Fruit fly (Drosophila melanogaster) whole organism, embryonic: ENCODE data around the gene rdog.

Experiments
- B-H1 ChIP-seq: fragments of 200-800 bp; sonication (Bioruptor generic); IDR thresholded peaks from 3 replicates; pipeline ENCODE4 v1.3.6; 2022; ENCODE audit warnings: missing biosample characterization, missing genetic modification characterization
- BtbVII ChIP-seq: fragments of 200-800 bp; sonication (Bioruptor generic); optimal IDR thresholded peaks from 3 replicates; lab custom pipeline; 2017; ENCODE audit warnings: missing biosample characterization, mild to moderate bottlenecking, missing genetic modification characterization
- CG12219 ChIP-seq: fragments of 200-800 bp; sonication (Bioruptor generic); optimal IDR thresholded peaks from 3 replicates; lab custom pipeline; 2018; ENCODE audit warnings: missing biosample characterization, mild to moderate bottlenecking, missing genetic modification characterization
- CG13775 ChIP-seq: fragments of 200-800 bp; sonication (Bioruptor generic); optimal IDR thresholded peaks from 3 replicates; lab custom pipeline; 2017; ENCODE audit warnings: missing biosample characterization, mild to moderate bottlenecking, missing genetic modification characterization
- CG14441 ChIP-seq: fragments of 200-800 bp; sonication (Bioruptor generic); IDR thresholded peaks from 2 replicates; pipeline ENCODE4 v1.3.6; 2022; ENCODE audit warnings: missing biosample characterization, missing genetic modification characterization
- CG14965 ChIP-seq: fragments of 200-800 bp; sonication (Bioruptor generic); optimal IDR thresholded peaks from 2 replicates; lab custom pipeline; 2016; ENCODE audit warnings: missing biosample characterization, missing genetic modification characterization, borderline replicate concordance
- CG18764 ChIP-seq: fragments of 200-800 bp; sonication (Bioruptor generic); optimal IDR thresholded peaks from 3 replicates; lab custom pipeline; 2016; ENCODE audit warnings: missing biosample characterization, missing genetic modification characterization
- CG2116 ChIP-seq: fragments of 200-800 bp; sonication (Bioruptor generic); optimal IDR thresholded peaks from 3 replicates; lab custom pipeline; 2018; ENCODE audit warnings: missing biosample characterization, mild to moderate bottlenecking, missing genetic modification characterization
- CG32772 ChIP-seq: fragments of 200-800 bp; sonication (Bioruptor generic); IDR thresholded peaks from 2 replicates; pipeline ENCODE4 v1.3.6; 2022; ENCODE audit warnings: missing biosample characterization, missing genetic modification characterization
- CG34224 ChIP-seq: fragments of 200-800 bp; sonication (Bioruptor generic); IDR thresholded peaks from 3 replicates; pipeline ENCODE4 v1.3.6; 2022; ENCODE audit warnings: missing biosample characterization, missing genetic modification characterization; ENCODE audit not compliant: partially characterized antibody
- CG7786 ChIP-seq: fragments of 200-800 bp; sonication (Bioruptor generic); optimal IDR thresholded peaks from 2 replicates; lab custom pipeline; 2016; ENCODE audit warnings: missing biosample characterization, missing genetic modification characterization
- CG7987 ChIP-seq: fragments of 200-800 bp; sonication (Bioruptor generic); optimal IDR thresholded peaks from 2 replicates; lab custom pipeline; 2018; ENCODE audit warnings: missing biosample characterization, mild to moderate bottlenecking, missing genetic modification characterization, moderate library complexity
- CG9797 ChIP-seq: fragments of 200-800 bp; sonication (Bioruptor generic); optimal IDR thresholded peaks from 3 replicates; lab custom pipeline; 2018; ENCODE audit warnings: missing biosample characterization, mild to moderate bottlenecking, missing genetic modification characterization
- Chrac-16 ChIP-seq: fragments of 200-800 bp; sonication (Bioruptor generic); optimal IDR thresholded peaks from 3 replicates; lab custom pipeline; 2016; ENCODE audit warnings: missing biosample characterization, missing genetic modification characterization
- Dfd ChIP-seq, 2 experiments: fragments of >200 bp; optimal IDR thresholded peaks; 2 replicates each; lab custom pipeline; 2017; ENCODE audit warnings: missing biosample characterization in 2 of 2, missing genetic modification characterization in 2 of 2
- Dll ChIP-seq: fragments of 200-800 bp; sonication (Bioruptor generic); IDR thresholded peaks from 4 replicates; pipeline ENCODE4 v1.3.6; 2022; ENCODE audit warnings: missing biosample characterization, missing genetic modification characterization; ENCODE audit not compliant: partially characterized antibody
- Drgx ChIP-seq: fragments of 200-800 bp; sonication (Bioruptor generic); IDR thresholded peaks from 2 replicates; pipeline ENCODE4 v1.3.6; 2022; ENCODE audit warnings: missing biosample characterization, missing genetic modification characterization
- Ets65A ChIP-seq: fragments of 200-800 bp; sonication (Bioruptor generic); peaks from one replicate; lab custom pipeline; 2016; ENCODE audit warnings: missing biosample characterization, missing genetic modification characterization
- Ets97D ChIP-seq: fragments of 200-800 bp; sonication (Bioruptor generic); optimal IDR thresholded peaks from 3 replicates; lab custom pipeline; 2016; ENCODE audit warnings: missing biosample characterization, missing genetic modification characterization
- Nf-YC ChIP-seq: fragments of 200-800 bp; optimal IDR thresholded peaks from 3 replicates; lab custom pipeline; 2019; ENCODE audit warnings: missing biosample characterization, mild to moderate bottlenecking, missing genetic modification characterization, moderate library complexity
- NfI ChIP-seq: fragments of 200-800 bp; sonication (Bioruptor generic); optimal IDR thresholded peaks from 3 replicates; lab custom pipeline; 2018; ENCODE audit warnings: missing biosample characterization, mild to moderate bottlenecking, missing genetic modification characterization, moderate library complexity
- Vsx1 ChIP-seq: fragments of 200-800 bp; sonication (Bioruptor generic); optimal IDR thresholded peaks from 2 replicates; lab custom pipeline; 2017; ENCODE audit warnings: missing biosample characterization, mild to moderate bottlenecking, missing genetic modification characterization, missing genetic modification reagents
- Xbp1 ChIP-seq: fragments of 200-800 bp; sonication (Bioruptor generic); optimal IDR thresholded peaks from 3 replicates; lab custom pipeline; 2016; ENCODE audit warnings: missing biosample characterization, mild to moderate bottlenecking, missing genetic modification characterization
- az2 ChIP-seq: fragments of 200-800 bp; sonication (Bioruptor generic); optimal IDR thresholded peaks from 3 replicates; lab custom pipeline; 2016; ENCODE audit warnings: missing biosample characterization, missing genetic modification characterization
- crol ChIP-seq: fragments of 200-800 bp; sonication (Bioruptor generic); IDR thresholded peaks from 2 replicates; pipeline ENCODE4 v1.3.6; 2022; ENCODE audit warnings: missing biosample characterization, missing genetic modification characterization
- da ChIP-seq: fragments of 200-800 bp; sonication (Bioruptor generic); optimal IDR thresholded peaks from 2 replicates; lab custom pipeline; 2016; ENCODE audit warnings: missing biosample characterization, missing genetic modification characterization
- dan ChIP-seq: fragments of 200-800 bp; sonication (Bioruptor generic); IDR thresholded peaks from 2 replicates; pipeline ENCODE4 v1.3.6; 2022; ENCODE audit warnings: missing biosample characterization, missing genetic modification characterization
- disco-r ChIP-seq: fragments of 200-800 bp; sonication (Bioruptor generic); optimal IDR thresholded peaks from 2 replicates; lab custom pipeline; 2016; ENCODE audit warnings: missing biosample characterization, missing genetic modification characterization
- dmrt11E ChIP-seq: fragments of 200-800 bp; sonication (Bioruptor generic); optimal IDR thresholded peaks from 3 replicates; lab custom pipeline; 2018; ENCODE audit warnings: missing biosample characterization, mild to moderate bottlenecking, missing genetic modification characterization, moderate library complexity
- ems ChIP-seq: fragments of 200-800 bp; sonication (Bioruptor generic); optimal IDR thresholded peaks from 3 replicates; lab custom pipeline; 2016; ENCODE audit warnings: missing biosample characterization, missing genetic modification characterization
- eyg ChIP-seq: fragments of 200-800 bp; sonication (Bioruptor generic); optimal IDR thresholded peaks from 3 replicates; lab custom pipeline; 2016; ENCODE audit warnings: missing biosample characterization, missing genetic modification characterization
- fd3F ChIP-seq: fragments of 200-800 bp; sonication (Bioruptor generic); optimal IDR thresholded peaks from 2 replicates; lab custom pipeline; 2018; ENCODE audit warnings: missing biosample characterization, mild to moderate bottlenecking, missing genetic modification characterization, moderate library complexity
- fd64A ChIP-seq: fragments of 200-800 bp; sonication (Bioruptor generic); optimal IDR thresholded peaks from 3 replicates; lab custom pipeline; 2018; ENCODE audit warnings: missing biosample characterization, mild to moderate bottlenecking, missing genetic modification characterization
- gem ChIP-seq: fragments of 200-800 bp; sonication (Bioruptor generic); optimal IDR thresholded peaks from 2 replicates; lab custom pipeline; 2019; ENCODE audit warnings: missing biosample characterization, mild to moderate bottlenecking, missing genetic modification characterization, moderate library complexity
- gfzf ChIP-seq: fragments of 200-800 bp; sonication (Bioruptor generic); optimal IDR thresholded peaks from 2 replicates; lab custom pipeline; 2016; ENCODE audit warnings: missing biosample characterization, mild to moderate bottlenecking, missing genetic modification characterization, moderate library complexity
- h ChIP-seq: fragments of >200 bp; optimal IDR thresholded peaks from 2 replicates; lab custom pipeline; 2017
- klu ChIP-seq: fragments of 200-800 bp; sonication (Bioruptor generic); IDR thresholded peaks from 2 replicates; pipeline ENCODE4 v1.3.6; 2022; ENCODE audit warnings: missing biosample characterization, missing genetic modification characterization
- lmd ChIP-seq: fragments of 200-800 bp; sonication (Bioruptor generic); IDR thresholded peaks from 2 replicates; pipeline ENCODE4 v1.3.6; 2022; ENCODE audit warnings: missing biosample characterization, missing genetic modification characterization
- lov ChIP-seq, 2 experiments: fragments of 200-800 bp in 1 of 2; fragments of >200 bp in 1 of 2; sonication (Bioruptor generic) in 1 of 2; IDR thresholded peaks in 1 of 2; optimal IDR thresholded peaks in 1 of 2; 2 replicates in 1 of 2; 3 replicates in 1 of 2; pipeline versions ENCODE4 v1.3.6 to Lab custom; 2017 to 2022; ENCODE audit warnings: missing biosample characterization in 1 of 2, missing genetic modification characterization in 1 of 2
- nom ChIP-seq: fragments of 200-800 bp; sonication (Bioruptor generic); optimal IDR thresholded peaks from 2 replicates; lab custom pipeline; 2017; ENCODE audit warnings: missing biosample characterization, missing genetic modification characterization, mild to moderate bottlenecking, moderate library complexity, missing genetic modification reagents
- oc ChIP-seq: fragments of 200-800 bp; sonication (Bioruptor generic); optimal IDR thresholded peaks from 2 replicates; lab custom pipeline; 2018; ENCODE audit warnings: missing biosample characterization, mild to moderate bottlenecking, missing genetic modification characterization, moderate library complexity
- phol ChIP-seq: fragments of 200-800 bp; sonication (Bioruptor generic); optimal IDR thresholded peaks from 3 replicates; lab custom pipeline; 2018; ENCODE audit warnings: missing biosample characterization, mild to moderate bottlenecking, missing genetic modification characterization, moderate library complexity
- pita ChIP-seq: fragments of 200-800 bp; sonication (Bioruptor generic); optimal IDR thresholded peaks from 2 replicates; lab custom pipeline; 2017; ENCODE audit warnings: missing biosample characterization, mild to moderate bottlenecking, missing genetic modification characterization
- pros ChIP-seq: fragments of 200-800 bp; sonication (Bioruptor generic); optimal IDR thresholded peaks from 3 replicates; lab custom pipeline; 2019; ENCODE audit warnings: missing biosample characterization, mild to moderate bottlenecking, missing genetic modification characterization, moderate library complexity
- salm ChIP-seq: fragments of 200-800 bp; sonication (Bioruptor generic); optimal IDR thresholded peaks from 2 replicates; lab custom pipeline; 2018; ENCODE audit warnings: missing biosample characterization, mild to moderate bottlenecking, missing genetic modification characterization
- slp2 ChIP-seq: fragments of 200-800 bp; sonication (Bioruptor generic); optimal IDR thresholded peaks from 2 replicates; lab custom pipeline; 2016; ENCODE audit warnings: missing biosample characterization, missing genetic modification characterization
- tin ChIP-seq: fragments of 200-800 bp; sonication (Bioruptor generic); optimal IDR thresholded peaks from 3 replicates; lab custom pipeline; 2016; ENCODE audit warnings: missing biosample characterization, missing genetic modification characterization
- tna ChIP-seq: fragments of 200-800 bp; sonication (Bioruptor generic); IDR thresholded peaks from 2 replicates; pipeline ENCODE4 v1.3.6; 2022; ENCODE audit warnings: missing biosample characterization, missing genetic modification characterization; ENCODE audit not compliant: partially characterized antibody
- zen ChIP-seq: fragments of 200-800 bp; sonication (Bioruptor generic); optimal IDR thresholded peaks from 3 replicates; lab custom pipeline; 2018; ENCODE audit warnings: missing biosample characterization, mild to moderate bottlenecking, missing genetic modification characterization, moderate library complexity

Gene rdog

dm6 chr3R:29138961-29139527 is 18.9 kb upstream of the rdog start (continued):
- no peak for TF ChIP-seq az2
- peak; percentile 19 for TF ChIP-seq Xbp1 (GFP tag; lab: Kevin White, UChicago)
- no peak for TF ChIP-seq CG18764 (GFP tag; lab: Kevin White, UChicago)
- TF ChIP-seq pita: no peak
- peak; percentile 38; the same call in 1 of the 2 replicates for TF ChIP-seq lmd (GFP tag; lab: Robert Waterston, UW)
- TF ChIP-seq NfI (GFP tag; lab: Kevin White, UChicago): no peak
- no peak for TF ChIP-seq klu (GFP tag; lab: Robert Waterston, UW)
- no peak for TF ChIP-seq disco-r (GFP tag; lab: Kevin White, UChicago)
- TF ChIP-seq B-H1: no peak
- no peak for TF ChIP-seq h (lab: Kevin White, UChicago)
- TF ChIP-seq eyg: no peak
- TF ChIP-seq Ets65A (GFP tag; lab: Kevin White, UChicago): peak; percentile 90
- TF ChIP-seq gem (tag; lab: Kevin White, UChicago): no peak
- TF ChIP-seq tna (GFP tag; lab: Robert Waterston, UW): no peak
- no peak for TF ChIP-seq lov (optimal IDR thresholded peaks at IDR 0.05; lab: Kevin White, UChicago)
- TF ChIP-seq lov (GFP tag; IDR thresholded peaks at IDR 0.05; lab: Robert Waterston, UW): 0 out of 3 replicates have a peak, but pooled peaks have one; percentile 13
- TF ChIP-seq fd3F (GFP tag; lab: Kevin White, UChicago): peak; percentile 26
- no peak for TF ChIP-seq BtbVII
- no peak; the same call in 1 of the 2 replicates for TF ChIP-seq CG14441
- TF ChIP-seq slp2 (GFP tag; lab: Kevin White, UChicago): no peak
- no peak for TF ChIP-seq CG12219 (GFP tag; lab: Kevin White, UChicago)
- TF ChIP-seq Vsx1: no peak
- no peak for TF ChIP-seq phol
- no peak for TF ChIP-seq Dll (GFP tag; lab: Robert Waterston, UW)
- TF ChIP-seq ems (GFP tag; lab: Kevin White, UChicago): no peak
- no peak for TF ChIP-seq CG7786 (GFP tag; lab: Kevin White, UChicago)
- TF ChIP-seq CG14965 (GFP tag; lab: Kevin White, UChicago): no peak
- no peak for TF ChIP-seq CG2116 (GFP tag; lab: Kevin White, UChicago)
- TF ChIP-seq Nf-YC (tag; lab: Kevin White, UChicago): no peak
- peak; percentile 6 for TF ChIP-seq Chrac-16 (GFP tag; lab: Kevin White, UChicago)
- no peak for TF ChIP-seq pros (GFP tag; lab: Kevin White, UChicago)
- TF ChIP-seq CG13775 (GFP tag; lab: Kevin White, UChicago): peak; percentile 12
- no peak for TF ChIP-seq oc
- no peak for TF ChIP-seq fd64A
- TF ChIP-seq CG9797: no peak
- no peak for TF ChIP-seq da (GFP tag; lab: Kevin White, UChicago)
- no peak for TF ChIP-seq salm (tag; lab: Kevin White, UChicago)

DNA sequence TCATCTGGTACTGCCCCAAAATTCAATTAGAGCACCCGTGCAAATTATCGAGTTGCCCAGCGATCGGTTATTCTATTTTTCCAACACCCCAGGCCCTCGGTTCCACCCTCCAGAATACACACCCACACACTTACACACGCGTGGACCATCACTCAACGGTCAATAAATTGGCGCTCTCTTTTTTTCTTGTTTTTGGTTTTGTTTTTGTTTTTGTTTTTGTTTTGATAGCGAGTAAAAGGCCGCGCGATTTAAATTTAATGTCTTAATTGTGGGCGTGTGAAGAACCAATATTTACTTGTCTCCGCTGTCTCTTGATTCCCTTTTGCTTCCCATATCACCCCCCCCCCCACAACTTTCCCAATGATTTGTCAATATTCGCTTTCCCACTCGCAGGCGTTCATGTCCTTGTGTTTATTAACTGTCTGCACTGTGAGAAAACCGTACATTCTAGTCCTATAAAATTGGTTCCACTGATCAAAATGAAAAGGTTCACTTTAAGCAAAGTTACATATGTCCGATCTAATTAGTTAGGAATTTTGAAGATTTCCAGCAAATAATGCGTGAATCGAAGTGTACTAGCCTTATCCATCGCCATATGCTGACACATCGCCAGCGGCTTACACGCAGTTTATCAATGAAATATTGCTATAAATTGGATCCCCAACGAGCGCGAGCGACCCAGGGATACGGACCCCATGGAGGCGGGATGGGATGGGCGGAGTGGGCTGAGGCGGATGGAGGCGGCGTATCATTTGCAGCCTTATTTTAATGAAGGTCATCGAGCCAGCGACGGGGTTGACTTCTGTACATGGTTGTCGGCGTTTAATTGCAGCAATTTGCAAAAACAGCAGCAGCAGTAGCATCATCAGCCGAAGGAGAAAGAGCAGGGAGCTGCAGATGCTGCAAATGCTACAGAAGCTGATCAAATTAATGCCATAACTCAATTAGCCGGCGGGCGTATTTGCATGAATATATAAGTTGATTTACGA is 17.9 kb upstream of the rdog start:
- TF ChIP-seq crol (GFP tag; lab: Robert Waterston, UW): peak; percentile 20; the same call in 1 of the 2 replicates
- TF ChIP-seq CG9797: no peak
- TF ChIP-seq lov (optimal IDR thresholded peaks at IDR 0.05; lab: Kevin White, UChicago): no peak
- no peak for TF ChIP-seq lov (GFP tag; IDR thresholded peaks at IDR 0.05; lab: Robert Waterston, UW)
- TF ChIP-seq Drgx (GFP tag; lab: Robert Waterston, UW): no peak
- no peak for TF ChIP-seq Dfd (GFP tag; optimal IDR thresholded peaks at IDR 0.05; lab: Kevin White, UChicago)
- no peak for TF ChIP-seq CG7987 (GFP tag; lab: Kevin White, UChicago)
- TF ChIP-seq nom (GFP tag; lab: Kevin White, UChicago): peak; percentile 51
- TF ChIP-seq CG32772 (GFP tag; lab: Robert Waterston, UW): no peak
- TF ChIP-seq Ets97D (GFP tag; lab: Kevin White, UChicago): no peak
- TF ChIP-seq dan: no peak
- TF ChIP-seq CG34224 (GFP tag; lab: Robert Waterston, UW): no peak
- no peak for TF ChIP-seq zen (tag; lab: Kevin White, UChicago)
- no peak for TF ChIP-seq tin (GFP tag; lab: Kevin White, UChicago)
- TF ChIP-seq gfzf (GFP tag; lab: Kevin White, UChicago): no peak
- TF ChIP-seq dmrt11E (tag; lab: Kevin White, UChicago): no peak
